Fruit fly (Drosophila melanogaster): ENCODE results near the gene rumpel.

Gene rumpel

dm6 chrX:7418294-7418693, at the start of gene rumpel:
Gene rumpel (plus strand): TSS chrX:7418594.
- no peak for TF ChIP-seq Sin3A (optimal IDR thresholded peaks at IDR 0.05)
- no peak for TF ChIP-seq Myc (optimal IDR thresholded peaks at IDR 0.05)
- no peak for TF ChIP-seq ttk (optimal IDR thresholded peaks at IDR 0.05)
- TF ChIP-seq h (optimal IDR thresholded peaks at IDR 0.05) = no peak
- TF ChIP-seq psq (optimal IDR thresholded peaks at IDR 0.05) = no peak
- TF ChIP-seq insv (optimal IDR thresholded peaks at IDR 0.05) = no peak

dm6 chrX:7372475-7372874, 45.9 kb upstream of the rumpel start:
- TF ChIP-seq Myc (optimal IDR thresholded peaks at IDR 0.05) (no peak), psq (optimal IDR thresholded peaks at IDR 0.05) (no peak), h (optimal IDR thresholded peaks at IDR 0.05) (no peak), ttk (optimal IDR thresholded peaks at IDR 0.05) (no peak), insv (optimal IDR thresholded peaks at IDR 0.05) (no peak), Sin3A (optimal IDR thresholded peaks at IDR 0.05) (no peak)

- no peak for TF ChIP-seq ttk (optimal IDR thresholded peaks at IDR 0.05)
- no peak for TF ChIP-seq Myc (optimal IDR thresholded peaks at IDR 0.05)
- TF ChIP-seq psq (optimal IDR thresholded peaks at IDR 0.05) = no peak
- no peak for TF ChIP-seq insv (optimal IDR thresholded peaks at IDR 0.05)
- TF ChIP-seq Sin3A (optimal IDR thresholded peaks at IDR 0.05) = no peak
- TF ChIP-seq h (optimal IDR thresholded peaks at IDR 0.05) = no peak
Measured at dm6 chrX:7377840-7378239, 40.6 kb upstream of the rumpel start, which contains the start of gene CheA7a. Gene CheA7a (plus strand): TSS chrX:7378140.

- no peak for TF ChIP-seq psq (optimal IDR thresholded peaks at IDR 0.05)
- TF ChIP-seq h (optimal IDR thresholded peaks at IDR 0.05) = no peak
- TF ChIP-seq Sin3A (optimal IDR thresholded peaks at IDR 0.05) = no peak
- no peak for TF ChIP-seq insv (optimal IDR thresholded peaks at IDR 0.05)
- no peak for TF ChIP-seq Myc (optimal IDR thresholded peaks at IDR 0.05)
- TF ChIP-seq ttk (optimal IDR thresholded peaks at IDR 0.05) = no peak
Measured at dm6 chrX:7379569-7379968, 38.8 kb upstream of the rumpel start.

- TF ChIP-seq psq (optimal IDR thresholded peaks at IDR 0.05) = no peak
- no peak for TF ChIP-seq Myc (optimal IDR thresholded peaks at IDR 0.05)
- no peak for TF ChIP-seq ttk (optimal IDR thresholded peaks at IDR 0.05)
- TF ChIP-seq insv (optimal IDR thresholded peaks at IDR 0.05) = no peak
- TF ChIP-seq h (optimal IDR thresholded peaks at IDR 0.05) = no peak
- no peak for TF ChIP-seq Sin3A (optimal IDR thresholded peaks at IDR 0.05)
Measured at dm6 chrX:7382890-7383289, 35.5 kb upstream of the rumpel start, which contains the start of gene CG42781. Gene CG42781 (minus strand): TSS chrX:7382990.

dm6 chrX:7403074-7403473, 15.3 kb upstream of the rumpel start, which contains the start of gene CG15035:
Gene CG15035 (minus strand): TSS chrX:7403174.
- TF ChIP-seq Sin3A (optimal IDR thresholded peaks at IDR 0.05) (no peak), h (optimal IDR thresholded peaks at IDR 0.05) (no peak), insv (optimal IDR thresholded peaks at IDR 0.05) (no peak), psq (optimal IDR thresholded peaks at IDR 0.05) (no peak), Myc (optimal IDR thresholded peaks at IDR 0.05) (no peak), ttk (optimal IDR thresholded peaks at IDR 0.05) (no peak)

- TF ChIP-seq Myc (optimal IDR thresholded peaks at IDR 0.05) (no peak), Sin3A (optimal IDR thresholded peaks at IDR 0.05) (no peak), h (optimal IDR thresholded peaks at IDR 0.05) (no peak), ttk (optimal IDR thresholded peaks at IDR 0.05) (no peak), psq (optimal IDR thresholded peaks at IDR 0.05) (no peak), insv (optimal IDR thresholded peaks at IDR 0.05) (no peak)
Measured at dm6 chrX:7405697-7406096, 12.7 kb upstream of the rumpel start, which contains the start of gene CG1677. Gene CG1677 (minus strand): TSS chrX:7405797.

dm6 chrX:7406908-7407307, 11.5 kb upstream of the rumpel start, which contains the start of gene CG32727:
Gene CG32727 (plus strand): TSS chrX:7407208.
- TF ChIP-seq insv (optimal IDR thresholded peaks at IDR 0.05) = no peak
- no peak for TF ChIP-seq Sin3A (optimal IDR thresholded peaks at IDR 0.05)
- TF ChIP-seq h (optimal IDR thresholded peaks at IDR 0.05) = no peak
- no peak for TF ChIP-seq Myc (optimal IDR thresholded peaks at IDR 0.05)
- TF ChIP-seq psq (optimal IDR thresholded peaks at IDR 0.05) = no peak
- TF ChIP-seq ttk (optimal IDR thresholded peaks at IDR 0.05) = no peak

dm6 chrX:7411806-7412205, 6.6 kb upstream of the rumpel start, which contains the start of gene CG42246:
Gene CG42246 (minus strand): TSS chrX:7411906.
- no peak for TF ChIP-seq h (optimal IDR thresholded peaks at IDR 0.05)
- TF ChIP-seq Sin3A (optimal IDR thresholded peaks at IDR 0.05) = no peak
- no peak for TF ChIP-seq Myc (optimal IDR thresholded peaks at IDR 0.05)
- no peak for TF ChIP-seq psq (optimal IDR thresholded peaks at IDR 0.05)
- no peak for TF ChIP-seq insv (optimal IDR thresholded peaks at IDR 0.05)
- no peak for TF ChIP-seq ttk (optimal IDR thresholded peaks at IDR 0.05)

dm6 chrX:7412368-7412767, 6.0 kb upstream of the rumpel start, which contains the start of gene CG42704:
Gene CG42704 (plus strand): TSS chrX:7412668.
- TF ChIP-seq ttk (optimal IDR thresholded peaks at IDR 0.05) (no peak), Sin3A (optimal IDR thresholded peaks at IDR 0.05) (no peak), psq (optimal IDR thresholded peaks at IDR 0.05) (no peak), insv (optimal IDR thresholded peaks at IDR 0.05) (no peak), h (optimal IDR thresholded peaks at IDR 0.05) (no peak), Myc (optimal IDR thresholded peaks at IDR 0.05) (no peak)

- TF ChIP-seq Sin3A (optimal IDR thresholded peaks at IDR 0.05) (no peak), psq (optimal IDR thresholded peaks at IDR 0.05) (no peak), Myc (optimal IDR thresholded peaks at IDR 0.05) (no peak), insv (optimal IDR thresholded peaks at IDR 0.05) (no peak), ttk (optimal IDR thresholded peaks at IDR 0.05) (no peak), h (optimal IDR thresholded peaks at IDR 0.05) (no peak)
Measured at dm6 chrX:7413569-7413968, 4.8 kb upstream of the rumpel start, which contains the start of gene CG42705. Gene CG42705 (plus strand): TSS chrX:7413869.

dm6 chrX:7415027-7415426, 3.4 kb upstream of the rumpel start:
- no peak for TF ChIP-seq Myc (optimal IDR thresholded peaks at IDR 0.05)
- no peak for TF ChIP-seq psq (optimal IDR thresholded peaks at IDR 0.05)
- no peak for TF ChIP-seq insv (optimal IDR thresholded peaks at IDR 0.05)

dm6 chrX:7416953-7417352, 1.4 kb upstream of the rumpel start, which contains the start of gene CG34337:
Gene CG34337 (plus strand): TSS chrX:7417253.
- no peak for TF ChIP-seq ttk (optimal IDR thresholded peaks at IDR 0.05)
- TF ChIP-seq Sin3A (optimal IDR thresholded peaks at IDR 0.05) = no peak
- no peak for TF ChIP-seq Myc (optimal IDR thresholded peaks at IDR 0.05)
- TF ChIP-seq insv (optimal IDR thresholded peaks at IDR 0.05) = no peak
- TF ChIP-seq psq (optimal IDR thresholded peaks at IDR 0.05) = no peak
- no peak for TF ChIP-seq h (optimal IDR thresholded peaks at IDR 0.05)
